Worm (Caenorhabditis elegans) whole organism, L4 larva: ENCODE measurements around the gene T09A5.15.

Experiments
- ZK546.5 ChIP-seq, 2 experiments: sonication (generic microtip); optimal IDR thresholded peaks; 2 replicates each; lab custom pipeline; 2017; ENCODE audit warnings: missing biosample characterization in 2 of 2, missing genetic modification characterization in 2 of 2
- ces-1 ChIP-seq: fragments of 150-350 bp; sonication (generic microtip); optimal IDR thresholded peaks from 4 replicates; lab custom pipeline; 2014; ENCODE audit warnings: missing biosample characterization, missing genetic modification reagents, missing genetic modification characterization
- jun-1 ChIP-seq: fragments of 150-350 bp; optimal IDR thresholded peaks from 2 replicates; lab custom pipeline; 2014; ENCODE audit warnings: missing biosample characterization, missing genetic modification reagents, missing genetic modification characterization
- lsy-2 ChIP-seq, 2 experiments: fragments of 150-350 bp in 1 of 2; sonication (generic microtip) in 1 of 2; optimal IDR thresholded peaks; 2 replicates each; lab custom pipeline; 2014 to 2017; ENCODE audit warnings: missing biosample characterization in 2 of 2, missing genetic modification characterization in 2 of 2
- php-3 ChIP-seq: fragments of 200-800 bp; sonication (Bioruptor generic); IDR thresholded peaks from 2 replicates; pipeline ENCODE4 v1.3.6; 2022; ENCODE audit warnings: missing genetic modification reagents, missing genetic modification characterization, missing compliant biosample characterization
- sdz-12 ChIP-seq: fragments of 200-800 bp; sonication (Bioruptor generic); optimal IDR thresholded peaks from 2 replicates; lab custom pipeline; 2018; ENCODE audit warnings: mild to moderate bottlenecking, missing genetic modification characterization, missing compliant biosample characterization
- snpc-4 ChIP-seq: fragments of 150-350 bp; optimal IDR thresholded peaks from 2 replicates; lab custom pipeline; 2014; ENCODE audit warnings: missing biosample characterization, missing genetic modification characterization
- zag-1 ChIP-seq: fragments of 150-350 bp; optimal IDR thresholded peaks from 2 replicates; lab custom pipeline; 2014; ENCODE audit warnings: missing biosample characterization, missing genetic modification characterization

ce11 chrII:7873843-7874372 lies 16.1 kb downstream of the T09A5.15 start, which contains the start of gene T01H3.3:
- peak in 1 of 2 experiments; percentile 83 for TF ChIP-seq lsy-2 (tag; optimal IDR thresholded peaks at IDR 0.05; lab: Kevin White, UChicago)
- no peak for TF ChIP-seq ZK546.5 (tag; optimal IDR thresholded peaks at IDR 0.05; lab: Kevin White, UChicago)
- TF ChIP-seq snpc-4 (tag; lab: Kevin White, UChicago) = no peak
- no peak for TF ChIP-seq jun-1
- no peak for TF ChIP-seq sdz-12 (GFP tag; lab: Kevin White, UChicago)
- TF ChIP-seq ces-1 (GFP tag; lab: Kevin White, UChicago) = no peak
- TF ChIP-seq zag-1 (tag; lab: Kevin White, UChicago) = no peak
- TF ChIP-seq php-3 (GFP tag; lab: Robert Waterston, UW) = no peak
